Worm (Caenorhabditis elegans) whole organism, early embryonic: ENCODE measurements around the gene T22B7.3.

Experiments used
- ama-1 ChIP-seq: fragments of 150-350 bp; optimal IDR thresholded peaks from 2 replicates; lab custom pipeline; 2014
- ets-7 ChIP-seq: sonication (generic microtip); optimal IDR thresholded peaks from 2 replicates; lab custom pipeline; 2016; ENCODE audit warnings: missing genotype, missing genetic modification characterization, missing compliant biosample characterization
- hmbx-1 ChIP-seq: sonication (generic microtip); optimal IDR thresholded peaks from 2 replicates; lab custom pipeline; 2016; ENCODE audit warnings: mild to moderate bottlenecking, missing genetic modification characterization, missing compliant biosample characterization
- pes-1 ChIP-seq: fragments of 200-800 bp; sonication (Bioruptor generic); IDR thresholded peaks from 2 replicates; pipeline ENCODE4 v1.3.6; 2022; ENCODE audit warnings: missing genetic modification reagents, missing genetic modification characterization, missing compliant biosample characterization
- scrt-1 ChIP-seq: fragments of 200-800 bp; sonication (Bioruptor generic); IDR thresholded peaks from 2 replicates; pipeline ENCODE4 v1.3.6; 2022; ENCODE audit warnings: missing genetic modification characterization, missing compliant biosample characterization
- tbx-11 ChIP-seq: fragments of 200-800 bp; sonication (Bioruptor generic); IDR thresholded peaks from 2 replicates; pipeline ENCODE4 v1.3.6; 2022; ENCODE audit warnings: missing genetic modification characterization, missing compliant biosample characterization
- tra-4 ChIP-seq: sonication (generic microtip); optimal IDR thresholded peaks from 2 replicates; lab custom pipeline; 2017; ENCODE audit warnings: missing genetic modification characterization, missing compliant biosample characterization

- TF ChIP-seq tra-4 (tag; lab: Kevin White, UChicago) (no peak), ama-1 (no peak), ets-7 (no peak), scrt-1 (GFP tag; lab: Robert Waterston, UW) (no peak), pes-1 (no peak), tbx-11 (GFP tag; lab: Robert Waterston, UW) (no peak), hmbx-1 (tag; lab: Kevin White, UChicago) (no peak)
Measured at ce11 chrX:5629941-5630340, 17.2 kb upstream of the T22B7.3 start, which contains the start of gene argn-1.
